Fruit fly (Drosophila melanogaster): ENCODE measurements around the gene mRpS30.

mRpS30 gene

dm6 chrX:15786242-15786641, 395 bp downstream of the mRpS30 start:
- TF ChIP-seq Crg-1 (GFP tag; optimal IDR thresholded peaks at IDR 0.05): no peak
- TF ChIP-seq kay (GFP tag; ENCODE audit: borderline replicate concordance): no peak
- TF ChIP-seq CG12768 (GFP tag; optimal IDR thresholded peaks at IDR 0.05): no peak
- TF ChIP-seq tj (GFP tag; optimal IDR thresholded peaks at IDR 0.05): no peak
- no peak for TF ChIP-seq CG7045 (GFP tag; optimal IDR thresholded peaks at IDR 0.05)
- no peak for TF ChIP-seq toe (GFP tag; optimal IDR thresholded peaks at IDR 0.05)
- TF ChIP-seq CG14711 (tag; optimal IDR thresholded peaks at IDR 0.05): no peak
- no peak for TF ChIP-seq CG5204 (GFP tag; optimal IDR thresholded peaks at IDR 0.05)
- TF ChIP-seq CG1620 (GFP tag; optimal IDR thresholded peaks at IDR 0.05): no peak
- TF ChIP-seq ovo (GFP tag; optimal IDR thresholded peaks at IDR 0.05): no peak

- TF ChIP-seq Mnt (GFP tag; optimal IDR thresholded peaks at IDR 0.05) (peak; percentile 47), pad (GFP tag; optimal IDR thresholded peaks at IDR 0.05) (peak; percentile 48), Crg-1 (GFP tag; optimal IDR thresholded peaks at IDR 0.05) (peak; percentile 51), toe (GFP tag; optimal IDR thresholded peaks at IDR 0.05) (no peak), CG5204 (GFP tag; optimal IDR thresholded peaks at IDR 0.05) (no peak), cic (GFP tag; optimal IDR thresholded peaks at IDR 0.05) (peak; percentile 70), ovo (GFP tag; optimal IDR thresholded peaks at IDR 0.05) (peak; percentile 29), bab1 (GFP tag; optimal IDR thresholded peaks at IDR 0.05) (peak; percentile 24), CG7101 (tag; optimal IDR thresholded peaks at IDR 0.05) (peak; percentile 88), kay (GFP tag; ENCODE audit: borderline replicate concordance) (no peak), CG12768 (GFP tag; optimal IDR thresholded peaks at IDR 0.05) (peak; percentile 45), cnc (optimal IDR thresholded peaks at IDR 0.05) (no peak), tj (GFP tag; optimal IDR thresholded peaks at IDR 0.05) (peak; percentile 68), CG11617 (GFP tag; optimal IDR thresholded peaks at IDR 0.05) (peak; percentile 62), Hr96 (GFP tag; optimal IDR thresholded peaks at IDR 0.05) (no peak), CG7045 (GFP tag; optimal IDR thresholded peaks at IDR 0.05) (peak; percentile 33), CG1620 (GFP tag; optimal IDR thresholded peaks at IDR 0.05) (peak; percentile 20), CG14711 (tag; optimal IDR thresholded peaks at IDR 0.05) (peak; percentile 62), CG33017 (tag; optimal IDR thresholded peaks at IDR 0.05) (peak; percentile 41), Clk (GFP tag; optimal IDR thresholded peaks at IDR 0.05) (no peak)
These were observed 2.7 kb downstream of the mRpS30 start, which contains the start of gene Rhp for dm6 chrX:15788235-15789187. Gene Rhp, plus strand, starts transcription at chrX:15788897.

dm6 chrX:15795951-15796443, 10.2 kb downstream of the mRpS30 start, which contains the start of gene sordd1:
Gene sordd1, minus strand, starts transcription at chrX:15796028.
- TF ChIP-seq toe (GFP tag; optimal IDR thresholded peaks at IDR 0.05): peak; percentile 34

- TF ChIP-seq toe (GFP tag; optimal IDR thresholded peaks at IDR 0.05) (peak; percentile 13), kay (GFP tag; ENCODE audit: borderline replicate concordance) (peak; percentile 57)
These were observed 13.3 kb downstream of the mRpS30 start, which contains the start of the genes sordd2 and CG15602 for dm6 chrX:15799085-15799557. Gene sordd2, minus strand, starts transcription at chrX:15799162. Gene CG15602, plus strand, starts transcription at chrX:15799426.

dm6 chrX:15802880-15803650, 17.2 kb downstream of the mRpS30 start:
- TF ChIP-seq Crg-1 (GFP tag; optimal IDR thresholded peaks at IDR 0.05) (no peak), CG7045 (GFP tag; optimal IDR thresholded peaks at IDR 0.05) (no peak), bab1 (GFP tag; optimal IDR thresholded peaks at IDR 0.05) (peak; percentile 37), Clk (GFP tag; optimal IDR thresholded peaks at IDR 0.05) (no peak), CG7101 (tag; optimal IDR thresholded peaks at IDR 0.05) (peak; percentile 67), Hr96 (GFP tag; optimal IDR thresholded peaks at IDR 0.05) (no peak), CG12768 (GFP tag; optimal IDR thresholded peaks at IDR 0.05) (no peak), cnc (optimal IDR thresholded peaks at IDR 0.05) (no peak), CG1620 (GFP tag; optimal IDR thresholded peaks at IDR 0.05) (peak; percentile 22), ovo (GFP tag; optimal IDR thresholded peaks at IDR 0.05) (no peak), pad (GFP tag; optimal IDR thresholded peaks at IDR 0.05) (peak; percentile 6), cic (GFP tag; optimal IDR thresholded peaks at IDR 0.05) (no peak), CG11617 (GFP tag; optimal IDR thresholded peaks at IDR 0.05) (peak; percentile 34), CG14711 (tag; optimal IDR thresholded peaks at IDR 0.05) (peak; percentile 54), Mnt (GFP tag; optimal IDR thresholded peaks at IDR 0.05) (no peak), CG33017 (tag; optimal IDR thresholded peaks at IDR 0.05) (no peak), tj (GFP tag; optimal IDR thresholded peaks at IDR 0.05) (no peak), toe (GFP tag; optimal IDR thresholded peaks at IDR 0.05) (no peak)
